Worm (Caenorhabditis elegans): ENCODE results near the gene aco-2.

- TF ChIP-seq Y53F4B.3 (GFP tag; IDR thresholded peaks at IDR 0.05) (no peak), attf-3 (GFP tag; conservative IDR thresholded peaks at IDR 0.05) (no peak)
Measured at ce11 chrIII:7977224-7977623, 3.7 kb downstream of the aco-2 start.

All from whole organism, young adult.